Worm (Caenorhabditis elegans): ENCODE results near the gene F55A11.6.

DNA sequence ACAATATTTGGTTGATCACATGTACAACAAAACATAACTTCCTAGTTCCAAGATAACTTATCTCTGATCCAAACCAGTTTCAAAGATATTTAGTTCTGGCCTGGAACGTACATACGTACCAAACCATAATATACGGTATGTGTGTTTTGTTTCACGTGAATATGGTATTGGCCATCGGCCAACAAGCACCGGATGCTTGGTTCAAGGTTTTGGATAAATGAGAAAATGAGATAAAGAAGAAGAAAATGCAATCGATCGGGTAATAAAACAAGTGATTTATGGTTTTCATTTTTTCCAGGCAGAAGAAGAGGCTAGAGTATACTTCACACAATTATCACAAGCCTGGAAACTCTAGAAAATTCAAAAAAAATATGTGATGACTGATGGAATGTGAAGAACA, 18.7 kb downstream of the F55A11.6 start:
- no peak for TF ChIP-seq ceh-82 (tag; optimal IDR thresholded peaks at IDR 0.05)
- no peak for TF ChIP-seq nhr-77 (tag; optimal IDR thresholded peaks at IDR 0.05)
- TF ChIP-seq T26A8.4 (GFP tag; IDR thresholded peaks at IDR 0.05): no peak
- no peak for TF ChIP-seq spr-1 (tag; optimal IDR thresholded peaks at IDR 0.05)
- no peak for TF ChIP-seq duxl-1 (tag; optimal IDR thresholded peaks at IDR 0.05; ENCODE audit: poor library complexity)
- no peak for TF ChIP-seq Y105C5A.15 (GFP tag; IDR thresholded peaks at IDR 0.05)
- TF ChIP-seq dve-1 (tag; optimal IDR thresholded peaks at IDR 0.05; ENCODE audit: insufficient read depth): no peak

Data from whole organism, L4 larva.